Worm (Caenorhabditis elegans) whole organism, L3 larva: ENCODE data around the gene tbh-1.

Experiments used
- R02D3.7 ChIP-seq: fragments of 150-350 bp; optimal IDR thresholded peaks from 2 replicates; lab custom pipeline; 2014; ENCODE audit warnings: missing biosample characterization, missing genetic modification characterization
- ama-1 ChIP-seq: fragments of 150-350 bp; optimal IDR thresholded peaks from 2 replicates; lab custom pipeline; 2018
- jun-1 ChIP-seq: fragments of 150-350 bp; optimal IDR thresholded peaks from 2 replicates; lab custom pipeline; 2014; ENCODE audit warnings: missing biosample characterization, missing genetic modification reagents, missing genetic modification characterization
- lin-39 ChIP-seq: fragments of 150-350 bp; optimal IDR thresholded peaks from 2 replicates; lab custom pipeline; 2018; ENCODE audit warnings: missing biosample characterization, missing genetic modification reagents, missing genetic modification characterization
- nhr-25 ChIP-seq: sonication (generic microtip); optimal IDR thresholded peaks from 2 replicates; lab custom pipeline; 2017; ENCODE audit warnings: missing biosample characterization, missing genetic modification characterization
- nhr-77 ChIP-seq: fragments of 150-350 bp; optimal IDR thresholded peaks from 2 replicates; lab custom pipeline; 2014; ENCODE audit warnings: missing biosample characterization, missing genetic modification characterization
- pqm-1 ChIP-seq: fragments of 150-350 bp; optimal IDR thresholded peaks from 2 replicates; lab custom pipeline; 2017; ENCODE audit warnings: missing biosample characterization, missing genetic modification characterization, inconsistent platforms
- unc-62 ChIP-seq: fragments of 150-350 bp; sonication (generic microtip); optimal IDR thresholded peaks from 4 replicates; lab custom pipeline; 2014; ENCODE audit warnings: missing biosample characterization, missing genetic modification reagents, missing genetic modification characterization
- zag-1 ChIP-seq: fragments of 150-350 bp; optimal IDR thresholded peaks from 2 replicates; lab custom pipeline; 2014; ENCODE audit warnings: missing biosample characterization, missing genetic modification characterization

- TF ChIP-seq pqm-1 (tag; lab: Kevin White, UChicago) (no peak), nhr-25 (no peak), jun-1 (no peak), ama-1 (no peak), nhr-77 (tag; lab: Kevin White, UChicago) (no peak), unc-62 (no peak), R02D3.7 (no peak), zag-1 (tag; lab: Kevin White, UChicago) (no peak), lin-39 (tag; lab: Kevin White, UChicago) (no peak)
Observed at ce11 chrX:15514547-15514946, 9.9 kb upstream of the tbh-1 start.
